Fruit fly (Drosophila melanogaster) whole organism, wandering third instar larva: ENCODE measurements around the gene CG33189.

Source experiments
- Dfd ChIP-seq: fragments of >200 bp; optimal IDR thresholded peaks from 2 replicates; lab custom pipeline; 2017; ENCODE audit warnings: missing biosample characterization, missing genetic modification characterization
- Dif ChIP-seq: fragments of 200-275, 200-300 bp; sonication (Bioruptor generic); optimal IDR thresholded peaks from 2 replicates; lab custom pipeline; 2018; ENCODE audit warnings: missing biosample characterization, missing genetic modification characterization; ENCODE audit not compliant: partially characterized antibody
- Jra ChIP-seq: sonication (Bioruptor generic); optimal IDR thresholded peaks from 2 replicates; lab custom pipeline; 2016; ENCODE audit warnings: missing biosample characterization, missing genetic modification characterization
- Rel ChIP-seq, 2 experiments: fragments of 200-800 bp; sonication (Bioruptor generic) in 1 of 2; optimal IDR thresholded peaks; 2 replicates in 1 of 2; 3 replicates in 1 of 2; lab custom pipeline; 2016 to 2019; ENCODE audit warnings: mild to moderate bottlenecking in 2 of 2, missing biosample characterization in 2 of 2, missing genetic modification characterization in 2 of 2, moderate library complexity in 1 of 2
- foxo ChIP-seq, 2 experiments: fragments of 200-800 bp; sonication (Bioruptor generic); optimal IDR thresholded peaks; 2 replicates in 1 of 2; 3 replicates in 1 of 2; lab custom pipeline; 2016 to 2017; ENCODE audit warnings: missing biosample characterization in 2 of 2, missing genetic modification characterization in 2 of 2
- jim ChIP-seq: fragments of 175-275, 200-325 bp; sonication (Bioruptor generic); optimal IDR thresholded peaks from 2 replicates; lab custom pipeline; 2016; ENCODE audit warnings: missing biosample characterization, mild to moderate bottlenecking, missing genetic modification characterization
- sv ChIP-seq: fragments of 200-800 bp; sonication (Bioruptor generic); optimal IDR thresholded peaks from 3 replicates; lab custom pipeline; 2016; ENCODE audit warnings: missing biosample characterization, missing genetic modification characterization

DNA sequence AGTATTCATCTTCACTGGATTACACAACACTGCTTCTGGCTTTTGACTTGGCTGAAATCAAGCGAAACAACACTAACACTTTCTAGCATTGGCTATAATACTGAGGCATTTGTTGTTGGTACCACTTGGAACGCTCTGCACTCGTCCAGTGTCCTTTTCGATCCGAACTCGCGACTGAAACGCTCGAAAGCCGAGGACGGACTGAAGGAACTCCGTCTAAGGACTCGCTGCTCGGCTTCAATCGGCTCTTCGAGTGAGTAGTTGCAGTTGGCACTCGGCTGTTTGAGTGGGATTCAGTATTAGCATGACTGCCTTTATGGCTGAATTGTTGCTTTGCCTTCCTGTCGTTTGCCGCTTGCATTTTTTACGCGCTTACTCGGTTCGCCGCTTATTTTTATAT is 12.6 kb downstream of the CG33189 start, which contains the start of the genes CG34135 and CG11768:
- TF ChIP-seq jim (GFP tag; lab: Kevin White, UChicago) (no peak), Dfd (GFP tag; lab: Kevin White, UChicago) (no peak), Dif (GFP tag; lab: Kevin White, UChicago) (no peak), Rel (GFP tag; optimal IDR thresholded peaks at IDR 0.05; lab: Kevin White, UChicago) (no peak), Rel (tag; optimal IDR thresholded peaks at IDR 0.05; lab: Kevin White, UChicago) (no peak), Jra (GFP tag; lab: Kevin White, UChicago) (no peak), foxo (GFP tag; optimal IDR thresholded peaks at IDR 0.05; lab: Kevin White, UChicago) (no peak), sv (GFP tag; lab: Kevin White, UChicago) (no peak)
